Fruit fly (Drosophila melanogaster): ENCODE data around the gene CG3698.

DNA sequence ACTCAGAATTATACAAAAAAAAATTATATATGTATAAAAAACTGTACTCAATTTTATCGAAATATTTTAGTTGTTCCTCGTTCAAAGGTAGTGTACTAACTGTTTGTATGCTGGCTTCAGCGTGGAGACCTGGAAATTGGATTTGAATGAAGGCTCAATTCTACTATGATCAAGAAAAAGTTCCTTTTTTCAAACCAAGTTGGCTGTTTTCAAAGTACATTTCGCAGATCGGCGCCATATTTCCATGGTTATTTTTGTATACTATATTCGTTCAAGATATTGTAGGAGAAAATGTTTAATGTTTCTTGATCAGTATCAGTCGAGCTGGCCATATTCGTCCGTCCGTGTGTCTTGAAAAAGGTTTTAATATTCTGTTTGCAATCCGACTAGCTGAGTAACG is 19.8 kb upstream of the CG3698 start, which contains the start of gene Mst77F:
- TF ChIP-seq CG32264 (GFP tag; optimal IDR thresholded peaks at IDR 0.05), result no peak
- no peak for TF ChIP-seq Hr78 (GFP tag; optimal IDR thresholded peaks at IDR 0.05)
- TF ChIP-seq h (GFP tag; optimal IDR thresholded peaks at IDR 0.05), result no peak
- no peak for TF ChIP-seq Sp1 (GFP tag; optimal IDR thresholded peaks at IDR 0.05)
